Worm (Caenorhabditis elegans) whole organism, L4 larva: ENCODE measurements around the gene madf-5.

Experiments
- D1046.2 ChIP-seq: fragments of 200-800 bp; sonication (Bioruptor generic); IDR thresholded peaks from 2 replicates; pipeline ENCODE4 v1.3.6; 2022; ENCODE audit warnings: missing genetic modification characterization, missing compliant biosample characterization
- F10B5.3 ChIP-seq: sonication (generic microtip); optimal IDR thresholded peaks from 2 replicates; lab custom pipeline; 2016; ENCODE audit warnings: mild to moderate bottlenecking, missing genetic modification characterization, missing compliant biosample characterization
- T20F7.1 ChIP-seq: fragments of 200-800 bp; sonication (Bioruptor generic); optimal IDR thresholded peaks from 2 replicates; lab custom pipeline; 2018; ENCODE audit warnings: mild to moderate bottlenecking, missing genetic modification characterization, missing compliant biosample characterization
- T26A8.4 ChIP-seq: fragments of 200-800 bp; sonication (Bioruptor generic); IDR thresholded peaks from 2 replicates; pipeline ENCODE4 v1.3.6; 2022; ENCODE audit warnings: missing genetic modification characterization, missing compliant biosample characterization
- Y105C5A.15 ChIP-seq: fragments of 200-800 bp; sonication (Bioruptor generic); IDR thresholded peaks from 2 replicates; pipeline ENCODE4 v1.3.6; 2022; ENCODE audit warnings: missing genetic modification characterization, missing compliant biosample characterization
- Y48G9A.11 ChIP-seq: fragments of 200-800 bp; sonication (Bioruptor generic); IDR thresholded peaks from 2 replicates; pipeline ENCODE4 v1.3.6; 2022; ENCODE audit warnings: missing genetic modification reagents, missing genetic modification characterization, missing compliant biosample characterization
- Y75B8A.6 ChIP-seq: fragments of 200-800 bp; sonication (Bioruptor generic); IDR thresholded peaks from 2 replicates; pipeline ENCODE4 v1.3.6; 2022; ENCODE audit warnings: missing genetic modification reagents, missing genetic modification characterization, missing compliant biosample characterization
- aha-1 ChIP-seq: fragments of 150-350 bp; peaks from one replicate; lab custom pipeline; 2014; ENCODE audit warnings: missing biosample characterization, missing genetic modification characterization
- ama-1 ChIP-seq: fragments of 150-350 bp; optimal IDR thresholded peaks from 2 replicates; lab custom pipeline; 2014; ENCODE audit warnings: inconsistent platforms, mixed read lengths
- arid-1 ChIP-seq: fragments of 200-800 bp; sonication (Bioruptor generic); conservative IDR thresholded peaks from 2 replicates; pipeline ENCODE4 v1.3.6; 2022; ENCODE audit warnings: missing genetic modification reagents, missing genetic modification characterization, missing compliant biosample characterization
- attf-4 ChIP-seq: sonication (generic microtip); optimal IDR thresholded peaks from 3 replicates; lab custom pipeline; 2017; ENCODE audit warnings: missing biosample characterization, missing genetic modification characterization
- ceh-20 ChIP-seq: fragments of 200-800 bp; sonication (Bioruptor generic); IDR thresholded peaks from 2 replicates; pipeline ENCODE4 v1.3.6; 2022; ENCODE audit warnings: missing genetic modification reagents, missing genetic modification characterization, missing compliant biosample characterization
- ceh-32 ChIP-seq: sonication (generic microtip); optimal IDR thresholded peaks from 2 replicates; lab custom pipeline; 2016; ENCODE audit warnings: mild to moderate bottlenecking, missing genetic modification characterization, missing compliant biosample characterization; ENCODE audit not compliant: poor library complexity
- ceh-44 ChIP-seq: fragments of 200-800 bp; sonication (Bioruptor generic); IDR thresholded peaks from 2 replicates; pipeline ENCODE4 v1.3.6; 2022; ENCODE audit warnings: missing genetic modification reagents, missing genetic modification characterization, missing compliant biosample characterization
- ctbp-1 ChIP-seq: fragments of 200-800 bp; sonication (Bioruptor generic); IDR thresholded peaks from 2 replicates; pipeline ENCODE4 v1.3.6; 2022; ENCODE audit warnings: missing genetic modification reagents, missing genetic modification characterization, missing compliant biosample characterization
- daf-16 ChIP-seq, 3 experiments: sonication (generic microtip); optimal IDR thresholded peaks; 2 replicates each; lab custom pipeline; 2016 to 2017; ENCODE audit warnings: missing genetic modification characterization in 3 of 3, missing genetic modification reagents in 3 of 3, mild to moderate bottlenecking in 2 of 3, missing compliant biosample characterization in 2 of 3, missing biosample characterization in 1 of 3, moderate library complexity in 1 of 3
- dmd-6 ChIP-seq: fragments of 200-800 bp; sonication (Bioruptor generic); IDR thresholded peaks from 2 replicates; pipeline ENCODE4 v1.3.6; 2022; ENCODE audit warnings: missing genetic modification reagents, missing genetic modification characterization, missing compliant biosample characterization
- dmd-8 ChIP-seq: fragments of 200-800 bp; sonication (Bioruptor generic); IDR thresholded peaks from 2 replicates; pipeline ENCODE4 v1.3.6; 2022; ENCODE audit warnings: missing genetic modification characterization, missing compliant biosample characterization
- duxl-1 ChIP-seq: sonication (generic microtip); optimal IDR thresholded peaks from 2 replicates; lab custom pipeline; 2016; ENCODE audit warnings: mild to moderate bottlenecking, missing genetic modification characterization, moderate library complexity, missing compliant biosample characterization; ENCODE audit not compliant: poor library complexity
- egl-43 ChIP-seq: fragments of 200-800 bp; sonication (Bioruptor generic); IDR thresholded peaks from 2 replicates; pipeline ENCODE4 v1.3.6; 2022; ENCODE audit warnings: missing genetic modification reagents, missing genetic modification characterization, missing compliant biosample characterization
- hif-1 ChIP-seq, 2 experiments: sonication (generic microtip); optimal IDR thresholded peaks; 2 replicates each; lab custom pipeline; 2016 to 2017; ENCODE audit warnings: missing compliant biosample characterization in 2 of 2, missing genetic modification characterization in 2 of 2, missing genetic modification reagents in 2 of 2, missing genotype in 2 of 2, mild to moderate bottlenecking in 1 of 2
- jun-1 ChIP-seq: fragments of 150-350 bp; optimal IDR thresholded peaks from 2 replicates; lab custom pipeline; 2014; ENCODE audit warnings: missing biosample characterization, missing genetic modification reagents, missing genetic modification characterization
- lin-13 ChIP-seq: fragments of 150-350 bp; optimal IDR thresholded peaks from 2 replicates; lab custom pipeline; 2014; ENCODE audit warnings: missing biosample characterization, missing genetic modification reagents, missing genetic modification characterization
- lin-29 ChIP-seq: fragments of 200-800 bp; sonication (Bioruptor generic); IDR thresholded peaks from 2 replicates; pipeline ENCODE4 v1.3.6; 2022; ENCODE audit warnings: missing genetic modification reagents, missing genetic modification characterization, missing compliant biosample characterization
- lsy-2 ChIP-seq, 2 experiments: fragments of 150-350 bp in 1 of 2; sonication (generic microtip) in 1 of 2; optimal IDR thresholded peaks; 2 replicates each; lab custom pipeline; 2014 to 2017; ENCODE audit warnings: missing biosample characterization in 2 of 2, missing genetic modification characterization in 2 of 2
- madf-5 ChIP-seq, 2 experiments: fragments of 200-800 bp; sonication (Bioruptor generic); IDR thresholded peaks; 2 replicates each; pipeline ENCODE4 v1.3.6; 2022; ENCODE audit warnings: missing compliant biosample characterization in 2 of 2, missing genetic modification characterization in 2 of 2
- mdl-1 ChIP-seq, 2 experiments: fragments of 150-350 bp in 1 of 2; sonication (generic microtip) in 1 of 2; optimal IDR thresholded peaks; 2 replicates each; lab custom pipeline; 2014 to 2017; ENCODE audit warnings: missing biosample characterization in 2 of 2, missing genetic modification characterization in 2 of 2
- mdt-29 ChIP-seq: fragments of 200-800 bp; sonication (Bioruptor generic); IDR thresholded peaks from 2 replicates; pipeline ENCODE4 v1.3.6; 2022; ENCODE audit warnings: missing genetic modification reagents, missing genetic modification characterization, missing compliant biosample characterization
- mep-1 ChIP-seq: fragments of 150-350 bp; sonication (generic microtip); optimal IDR thresholded peaks from 3 replicates; lab custom pipeline; 2014; ENCODE audit warnings: missing biosample characterization, missing genetic modification characterization
- mxl-2 ChIP-seq: fragments of 200-800 bp; sonication (Bioruptor generic); conservative IDR thresholded peaks from 2 replicates; pipeline ENCODE4 v1.3.6; 2022; ENCODE audit warnings: missing genetic modification reagents, missing genetic modification characterization, missing compliant biosample characterization
- nhr-11 ChIP-seq: fragments of 150-350 bp; optimal IDR thresholded peaks from 2 replicates; lab custom pipeline; 2014; ENCODE audit warnings: missing biosample characterization, missing genetic modification characterization
- nhr-25 ChIP-seq: sonication (generic microtip); optimal IDR thresholded peaks from 2 replicates; lab custom pipeline; 2017; ENCODE audit warnings: missing genetic modification characterization, mild to moderate bottlenecking, missing compliant biosample characterization, antibody characterized with exemption, moderate library complexity, borderline replicate concordance; ENCODE audit not compliant: insufficient read depth
- nhr-28 ChIP-seq: fragments of 150-350 bp; optimal IDR thresholded peaks from 2 replicates; lab custom pipeline; 2014; ENCODE audit warnings: missing biosample characterization, missing genetic modification characterization
- nhr-48 ChIP-seq: sonication (generic microtip); optimal IDR thresholded peaks from 2 replicates; lab custom pipeline; 2016; ENCODE audit warnings: mild to moderate bottlenecking, missing genetic modification characterization, missing compliant biosample characterization
- php-3 ChIP-seq: fragments of 200-800 bp; sonication (Bioruptor generic); IDR thresholded peaks from 2 replicates; pipeline ENCODE4 v1.3.6; 2022; ENCODE audit warnings: missing genetic modification reagents, missing genetic modification characterization, missing compliant biosample characterization
- pqm-1 ChIP-seq: sonication (generic microtip); optimal IDR thresholded peaks from 2 replicates; lab custom pipeline; 2017; ENCODE audit warnings: missing biosample characterization, missing genetic modification characterization
- rbr-2 ChIP-seq: sonication (generic microtip); optimal IDR thresholded peaks from 2 replicates; lab custom pipeline; 2016; ENCODE audit warnings: missing genotype, missing genetic modification characterization, missing compliant biosample characterization
- sdz-12 ChIP-seq: fragments of 200-800 bp; sonication (Bioruptor generic); optimal IDR thresholded peaks from 2 replicates; lab custom pipeline; 2018; ENCODE audit warnings: mild to moderate bottlenecking, missing genetic modification characterization, missing compliant biosample characterization
- snpc-1.2 ChIP-seq: fragments of 200-800 bp; sonication (Bioruptor generic); IDR thresholded peaks from 2 replicates; pipeline ENCODE4 v1.3.6; 2022; ENCODE audit warnings: missing genetic modification reagents, missing genetic modification characterization, missing compliant biosample characterization
- tra-1 ChIP-seq: fragments of 200-800 bp; sonication (Bioruptor generic); IDR thresholded peaks from 2 replicates; pipeline ENCODE4 v1.3.6; 2022; ENCODE audit warnings: missing genetic modification reagents, missing genetic modification characterization, missing compliant biosample characterization
- unc-62 ChIP-seq, 3 experiments: fragments of 150-350 bp in 1 of 3; sonication (generic microtip); optimal IDR thresholded peaks in 2 of 3; peaks in 1 of 3; 1 replicate in 1 of 3; 2 replicates in 2 of 3; lab custom pipeline; 2014 to 2017; ENCODE audit warnings: missing biosample characterization in 3 of 3, missing genetic modification characterization in 3 of 3, missing genetic modification reagents in 3 of 3, missing genotype in 1 of 3
- zfp-2 ChIP-seq: sonication (generic microtip); optimal IDR thresholded peaks from 2 replicates; lab custom pipeline; 2016; ENCODE audit warnings: mild to moderate bottlenecking, missing genetic modification characterization, missing compliant biosample characterization
- zfp-3 ChIP-seq: fragments of 200-800 bp; sonication (Bioruptor generic); conservative IDR thresholded peaks from 2 replicates; pipeline ENCODE4 v1.3.6; 2022; ENCODE audit warnings: missing genetic modification reagents, missing genetic modification characterization, missing compliant biosample characterization
- zip-2 ChIP-seq: fragments of 150-350 bp; optimal IDR thresholded peaks from 2 replicates; lab custom pipeline; 2014; ENCODE audit warnings: missing biosample characterization, missing genetic modification characterization
- ztf-11 ChIP-seq: fragments of 150-350 bp; optimal IDR thresholded peaks from 2 replicates; lab custom pipeline; 2014; ENCODE audit warnings: missing biosample characterization, missing genetic modification characterization
- ztf-7 ChIP-seq: fragments of 150-350 bp; optimal IDR thresholded peaks from 2 replicates; lab custom pipeline; 2014; ENCODE audit warnings: missing biosample characterization, missing genetic modification characterization

Gene madf-5

DNA sequence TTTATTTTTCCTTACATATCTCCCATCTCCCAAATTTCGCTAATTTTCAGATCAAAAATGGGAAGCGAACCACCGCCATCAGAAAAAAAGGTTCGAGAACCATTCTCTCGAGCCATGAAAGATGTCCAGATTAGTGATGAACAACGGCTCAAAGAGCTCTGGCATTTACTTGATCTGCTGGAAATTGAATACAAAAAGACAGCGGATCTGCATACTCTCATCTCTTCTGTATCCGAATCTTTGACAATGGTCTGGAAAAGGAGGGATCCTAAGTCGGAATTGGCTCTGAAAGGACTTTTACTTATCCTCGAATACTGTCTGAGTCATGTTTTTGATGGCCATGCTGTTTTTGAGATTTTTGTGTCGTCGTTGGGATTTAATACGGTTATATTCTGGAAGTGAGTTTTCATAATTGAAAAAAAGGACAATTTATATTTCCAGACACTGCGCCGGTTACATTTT is 27.5 kb downstream of the madf-5 start, which contains the start of gene tps-2:
Gene tps-2 (plus strand): TSS at position 51 of the 462 bp plus-strand sequence.
- TF ChIP-seq egl-43 (GFP tag; lab: Robert Waterston, UW): no peak
- TF ChIP-seq ceh-44: no peak
- peak in 1 of 2 experiments; percentile 18 for TF ChIP-seq lsy-2 (tag; optimal IDR thresholded peaks at IDR 0.05; lab: Kevin White, UChicago)
- TF ChIP-seq zfp-3 (GFP tag; lab: Robert Waterston, UW): no peak; the same call in 1 of the 2 replicates
- no peak; the same call in 1 of the 2 replicates for TF ChIP-seq mdt-29 (GFP tag; lab: Robert Waterston, UW)
- peak; percentile 96 for TF ChIP-seq aha-1 (tag; lab: Kevin White, UChicago)
- TF ChIP-seq Y105C5A.15 (GFP tag; lab: Robert Waterston, UW): 0 out of 2 replicates have a peak, but pooled peaks have one; percentile 28
- no peak for TF ChIP-seq mdl-1 (tag; optimal IDR thresholded peaks at IDR 0.05; lab: Kevin White, UChicago)
- no peak for TF ChIP-seq F10B5.3 (tag; lab: Kevin White, UChicago)
- TF ChIP-seq ctbp-1 (GFP tag; lab: Robert Waterston, UW): peak; percentile 29; the same call in 1 of the 2 replicates
- peak; percentile 5; the same call in 1 of the 2 replicates for TF ChIP-seq Y75B8A.6 (GFP tag; lab: Robert Waterston, UW)
- peak; percentile 9 for TF ChIP-seq mep-1 (tag; lab: Kevin White, UChicago)
- TF ChIP-seq sdz-12 (GFP tag; lab: Kevin White, UChicago): peak; percentile 28
- no peak for TF ChIP-seq jun-1
- no peak for TF ChIP-seq ceh-32 (tag; lab: Kevin White, UChicago)
- peak; percentile 0 for TF ChIP-seq T20F7.1 (GFP tag; lab: Kevin White, UChicago)
- no peak for TF ChIP-seq nhr-28 (tag; lab: Kevin White, UChicago)
- peak; percentile 12; the same call in 1 of the 2 replicates for TF ChIP-seq arid-1 (GFP tag; lab: Robert Waterston, UW)

DNA sequence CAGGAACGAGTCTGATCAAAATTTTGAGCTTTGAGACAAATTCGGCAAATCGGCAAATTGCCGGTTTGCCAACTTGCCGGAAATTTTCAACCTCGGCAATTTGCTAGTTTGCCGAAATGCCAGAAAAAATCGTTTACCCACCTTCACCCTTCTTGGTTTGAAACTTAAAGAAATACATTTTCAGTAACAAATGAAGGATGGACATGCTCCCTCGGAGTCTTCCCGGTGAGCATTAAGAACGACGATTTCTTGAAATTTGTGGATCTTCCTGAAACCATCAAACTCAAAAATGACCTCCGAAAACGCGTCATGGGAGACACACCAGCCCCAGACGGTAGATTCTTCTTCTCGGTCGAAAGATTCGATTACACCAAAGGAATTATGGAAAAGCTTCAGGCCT is 29.3 kb downstream of the madf-5 start:
- TF ChIP-seq ama-1: peak; percentile 34
- peak; percentile 96 for TF ChIP-seq aha-1 (tag; lab: Kevin White, UChicago)
- TF ChIP-seq php-3 (GFP tag; lab: Robert Waterston, UW): 0 out of 2 replicates have a peak, but pooled peaks have one; percentile 27
- TF ChIP-seq tra-1 (GFP tag; lab: Robert Waterston, UW): no peak

DNA sequence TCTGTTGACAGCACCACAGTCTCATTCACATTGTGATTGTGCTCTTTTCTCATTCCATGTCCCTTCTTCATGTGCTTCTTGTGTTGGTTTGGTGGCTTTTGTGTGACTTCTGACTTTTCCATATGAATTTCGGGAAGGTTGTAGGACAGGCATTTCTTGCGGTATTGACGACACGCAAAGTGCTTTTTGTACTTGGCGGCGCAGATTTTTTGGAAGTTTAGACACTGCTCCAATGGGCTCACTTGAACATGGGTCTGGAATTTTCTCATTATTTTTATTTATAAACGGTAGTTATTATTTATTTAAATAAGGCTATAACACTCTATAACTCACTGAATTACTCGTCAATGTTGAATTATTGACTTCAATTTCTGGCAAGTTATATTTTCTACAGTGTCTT is 30.8 kb downstream of the madf-5 start:
- TF ChIP-seq lin-29 (no peak), rbr-2 (tag; lab: Kevin White, UChicago) (no peak), ama-1 (peak; percentile 59), hif-1 (tag; optimal IDR thresholded peaks at IDR 0.05; lab: Kevin White, UChicago) (no peak), zip-2 (no peak), duxl-1 (tag; lab: Kevin White, UChicago) (no peak), zfp-2 (tag; lab: Kevin White, UChicago) (no peak), attf-4 (tag; lab: Kevin White, UChicago) (no peak), lin-13 (GFP tag; lab: Kevin White, UChicago) (no peak), madf-5 (GFP tag; IDR thresholded peaks at IDR 0.05; lab: Robert Waterston, UW) (no peak), Y48G9A.11 (GFP tag; lab: Robert Waterston, UW) (no peak), nhr-25 (no peak), ztf-7 (tag; lab: Kevin White, UChicago) (no peak), mdl-1 (tag; optimal IDR thresholded peaks at IDR 0.05; lab: Kevin White, UChicago) (no peak), dmd-6 (GFP tag; lab: Robert Waterston, UW) (peak; percentile 35; the same call in 1 of the 2 replicates), daf-16 (GFP tag; optimal IDR thresholded peaks at IDR 0.05; lab: Kevin White, UChicago) (no peak), daf-16 (tag; optimal IDR thresholded peaks at IDR 0.05; lab: Kevin White, UChicago) (peak; percentile 50), nhr-48 (tag; lab: Kevin White, UChicago) (no peak), mxl-2 (0 out of 2 replicates have a peak, but pooled peaks have one; percentile 36), snpc-1.2 (0 out of 2 replicates have a peak, but pooled peaks have one; percentile 9), ztf-11 (tag; lab: Kevin White, UChicago) (no peak), unc-62 (GFP tag; optimal IDR thresholded peaks at IDR 0.05 in 1 of 2; lab: Kevin White, UChicago) (no peak), unc-62 (tag; optimal IDR thresholded peaks at IDR 0.05; lab: Kevin White, UChicago) (no peak), ceh-20 (GFP tag; lab: Robert Waterston, UW) (no peak), Y75B8A.6 (GFP tag; lab: Robert Waterston, UW) (0 out of 2 replicates have a peak, but pooled peaks have one; percentile 39), pqm-1 (no peak), T26A8.4 (no peak), D1046.2 (GFP tag; lab: Robert Waterston, UW) (no peak), nhr-11 (tag; lab: Kevin White, UChicago) (no peak), dmd-8 (GFP tag; lab: Robert Waterston, UW) (no peak)
